Fruit fly (Drosophila melanogaster) whole organism, embryonic: Measurements from ENCODE around the gene CG3301.

Experiments
- Ada2b ChIP-seq: fragments of 200-800 bp; sonication (Bioruptor generic); IDR thresholded peaks from 2 replicates; pipeline ENCODE4 v1.3.6; 2022; ENCODE audit warnings: missing biosample characterization, missing genetic modification characterization
- CG10959 ChIP-seq: fragments of 200-800 bp; sonication (Bioruptor generic); IDR thresholded peaks from 2 replicates; pipeline ENCODE4 v1.3.6; 2022; ENCODE audit warnings: missing biosample characterization, missing genetic modification characterization
- CG10979 ChIP-seq: fragments of 200-800 bp; sonication (Bioruptor generic); optimal IDR thresholded peaks from 2 replicates; lab custom pipeline; 2018; ENCODE audit warnings: missing biosample characterization, mild to moderate bottlenecking, missing genetic modification characterization, moderate library complexity
- CG11247 ChIP-seq: fragments of 200-800 bp; sonication (Bioruptor generic); IDR thresholded peaks from 2 replicates; pipeline ENCODE4 v1.3.6; 2022; ENCODE audit warnings: missing biosample characterization, missing genetic modification characterization
- CG11695 ChIP-seq: fragments of 200-800 bp; sonication (Bioruptor generic); IDR thresholded peaks from 3 replicates; pipeline ENCODE4 v1.3.6; 2022; ENCODE audit warnings: missing biosample characterization, missing genetic modification characterization
- CG15601 ChIP-seq: fragments of 200-800 bp; sonication (Bioruptor generic); optimal IDR thresholded peaks from 3 replicates; lab custom pipeline; 2019; ENCODE audit warnings: missing biosample characterization, mild to moderate bottlenecking, missing genetic modification characterization, moderate library complexity
- CG16813 ChIP-seq: fragments of 200-800 bp; sonication (Bioruptor generic); IDR thresholded peaks from 3 replicates; pipeline ENCODE4 v1.3.6; 2022; ENCODE audit warnings: missing biosample characterization, missing genetic modification characterization; ENCODE audit not compliant: partially characterized antibody
- CG16863 ChIP-seq: fragments of 200-800 bp; sonication (Bioruptor generic); optimal IDR thresholded peaks from 3 replicates; lab custom pipeline; 2016; ENCODE audit warnings: missing biosample characterization, missing genetic modification characterization
- CG17802 ChIP-seq: fragments of 200-800 bp; sonication (Bioruptor generic); optimal IDR thresholded peaks from 2 replicates; lab custom pipeline; 2018; ENCODE audit warnings: missing biosample characterization, mild to moderate bottlenecking, missing genetic modification characterization, moderate library complexity
- CG17829 ChIP-seq: fragments of 200-800 bp; optimal IDR thresholded peaks from 2 replicates; lab custom pipeline; 2019; ENCODE audit warnings: missing biosample characterization, mild to moderate bottlenecking, missing genetic modification characterization, moderate library complexity
- CG2120 ChIP-seq: fragments of 200-800 bp; sonication (Bioruptor generic); optimal IDR thresholded peaks from 3 replicates; lab custom pipeline; 2016; ENCODE audit warnings: missing biosample characterization, missing genetic modification characterization
- CG2129 ChIP-seq: fragments of 200-800 bp; sonication (Bioruptor generic); IDR thresholded peaks from 2 replicates; pipeline ENCODE4 v1.3.6; 2022; ENCODE audit warnings: missing biosample characterization, missing genetic modification characterization; ENCODE audit not compliant: partially characterized antibody
- CG31224 ChIP-seq: fragments of 200-800 bp; sonication (Bioruptor generic); IDR thresholded peaks from 2 replicates; pipeline ENCODE4 v1.3.6; 2022; ENCODE audit warnings: missing biosample characterization, missing genetic modification characterization
- CG32767 ChIP-seq: fragments of 200-800 bp; sonication (Bioruptor generic); IDR thresholded peaks from 2 replicates; pipeline ENCODE4 v1.3.6; 2022; ENCODE audit warnings: missing biosample characterization, missing genetic modification characterization
- CG3407 ChIP-seq: fragments of 200-800 bp; sonication (Bioruptor generic); optimal IDR thresholded peaks from 2 replicates; lab custom pipeline; 2018; ENCODE audit warnings: missing biosample characterization, mild to moderate bottlenecking, missing genetic modification characterization
- CG34422 ChIP-seq: fragments of 200-800 bp; sonication (Bioruptor generic); IDR thresholded peaks from 3 replicates; pipeline ENCODE4 v1.3.6; 2022; ENCODE audit warnings: missing biosample characterization, missing genetic modification characterization
- CG3726 ChIP-seq: fragments of 200-800 bp; sonication (Bioruptor generic); IDR thresholded peaks from 3 replicates; pipeline ENCODE4, ENCODE4 v1.3.6; 2022; ENCODE audit warnings: missing biosample characterization, missing genetic modification characterization
- CG4424 ChIP-seq: fragments of 200-800 bp; sonication (Bioruptor generic); optimal IDR thresholded peaks from 3 replicates; lab custom pipeline; 2016; ENCODE audit warnings: missing biosample characterization, missing genetic modification characterization
- CG6654 ChIP-seq: fragments of 200-800 bp; sonication (Bioruptor generic); optimal IDR thresholded peaks from 2 replicates; lab custom pipeline; 2017; ENCODE audit warnings: missing biosample characterization, mild to moderate bottlenecking, missing genetic modification characterization
- CG7839 ChIP-seq: fragments of 200-800 bp; sonication (Bioruptor generic); optimal IDR thresholded peaks from 3 replicates; lab custom pipeline; 2018; ENCODE audit warnings: missing biosample characterization, mild to moderate bottlenecking, missing genetic modification characterization, moderate library complexity
- CG9727 ChIP-seq: fragments of 200-800 bp; sonication (Bioruptor generic); optimal IDR thresholded peaks from 3 replicates; lab custom pipeline; 2017; ENCODE audit warnings: missing biosample characterization, mild to moderate bottlenecking, missing genetic modification characterization
- D19A ChIP-seq: fragments of 200-800 bp; optimal IDR thresholded peaks from 3 replicates; lab custom pipeline; 2019; ENCODE audit warnings: missing biosample characterization, mild to moderate bottlenecking, missing genetic modification characterization, moderate library complexity
- Ets97D ChIP-seq: fragments of 200-800 bp; sonication (Bioruptor generic); optimal IDR thresholded peaks from 3 replicates; lab custom pipeline; 2016; ENCODE audit warnings: missing biosample characterization, missing genetic modification characterization
- GATAe ChIP-seq: fragments of 200-800 bp; sonication (Bioruptor generic); conservative IDR thresholded peaks from 2 replicates; pipeline ENCODE4 v1.3.6; 2022; ENCODE audit warnings: missing biosample characterization, missing genetic modification characterization
- H2.0 ChIP-seq: fragments of 200-800 bp; sonication (Bioruptor generic); IDR thresholded peaks from 2 replicates; pipeline ENCODE4 v1.3.6; 2022; ENCODE audit warnings: missing biosample characterization, missing genetic modification characterization
- Hr51 ChIP-seq, 2 experiments: fragments of 200-800 bp; sonication (Bioruptor generic); optimal IDR thresholded peaks; 2 replicates in 1 of 2; 3 replicates in 1 of 2; lab custom pipeline; 2016 to 2018; ENCODE audit warnings: missing biosample characterization in 2 of 2, missing genetic modification characterization in 2 of 2, mild to moderate bottlenecking in 1 of 2, moderate library complexity in 1 of 2
- Mad ChIP-seq: fragments of 200-800 bp; sonication (Bioruptor generic); optimal IDR thresholded peaks from 2 replicates; lab custom pipeline; 2016; ENCODE audit warnings: missing biosample characterization, missing genetic modification characterization
- Mes4 ChIP-seq: fragments of 200-800 bp; sonication (Bioruptor generic); optimal IDR thresholded peaks from 2 replicates; lab custom pipeline; 2016; ENCODE audit warnings: missing biosample characterization, missing genetic modification characterization
- Scr ChIP-seq: fragments of 200-800 bp; sonication (Bioruptor generic); IDR thresholded peaks from 2 replicates; pipeline ENCODE4 v1.3.6; 2022; ENCODE audit warnings: missing biosample characterization, missing genetic modification characterization; ENCODE audit not compliant: partially characterized antibody
- Ssrp ChIP-seq: fragments of 200-800 bp; sonication (Bioruptor generic); optimal IDR thresholded peaks from 2 replicates; lab custom pipeline; 2018; ENCODE audit warnings: missing biosample characterization, mild to moderate bottlenecking, missing genetic modification characterization, moderate library complexity
- Xbp1 ChIP-seq: fragments of 200-800 bp; sonication (Bioruptor generic); optimal IDR thresholded peaks from 3 replicates; lab custom pipeline; 2016; ENCODE audit warnings: missing biosample characterization, mild to moderate bottlenecking, missing genetic modification characterization
- bowl ChIP-seq: fragments of 200-800 bp; sonication (Bioruptor generic); IDR thresholded peaks from 2 replicates; pipeline ENCODE4 v1.3.6; 2022; ENCODE audit warnings: missing biosample characterization, missing genetic modification characterization
- br ChIP-seq: fragments of >200 bp; optimal IDR thresholded peaks from 2 replicates; lab custom pipeline; 2017
- danr ChIP-seq: fragments of 200-800 bp; sonication (Bioruptor generic); IDR thresholded peaks from 2 replicates; pipeline ENCODE4 v1.3.6; 2022; ENCODE audit warnings: missing biosample characterization, missing genetic modification characterization
- disco-r ChIP-seq: fragments of 200-800 bp; sonication (Bioruptor generic); optimal IDR thresholded peaks from 2 replicates; lab custom pipeline; 2016; ENCODE audit warnings: missing biosample characterization, missing genetic modification characterization
- dysf ChIP-seq: fragments of 200-800 bp; sonication (Bioruptor generic); IDR thresholded peaks from 3 replicates; pipeline ENCODE4 v1.3.6; 2022; ENCODE audit warnings: missing biosample characterization, missing genetic modification characterization
- fru ChIP-seq: fragments of >200 bp; optimal IDR thresholded peaks from 2 replicates; lab custom pipeline; 2017
- gsb ChIP-seq: fragments of 200-800 bp; sonication (Bioruptor generic); IDR thresholded peaks from 2 replicates; pipeline ENCODE4 v1.3.6; 2022; ENCODE audit warnings: missing biosample characterization, missing genetic modification characterization
- kah ChIP-seq: fragments of 200-800 bp; sonication (Bioruptor generic); optimal IDR thresholded peaks from 2 replicates; lab custom pipeline; 2018; ENCODE audit warnings: missing biosample characterization, mild to moderate bottlenecking, missing genetic modification characterization
- kay ChIP-seq: fragments of 200-800 bp; sonication (Bioruptor generic); optimal IDR thresholded peaks from 2 replicates; lab custom pipeline; 2016; ENCODE audit warnings: missing biosample characterization, missing genetic modification characterization
- knrl ChIP-seq: fragments of 200-800 bp; sonication (Bioruptor generic); IDR thresholded peaks from 3 replicates; pipeline ENCODE4 v1.3.6; 2022; ENCODE audit warnings: missing biosample characterization, missing genetic modification characterization; ENCODE audit not compliant: partially characterized antibody
- lbe ChIP-seq: fragments of 200-800 bp; sonication (Bioruptor generic); optimal IDR thresholded peaks from 2 replicates; lab custom pipeline; 2016; ENCODE audit warnings: missing biosample characterization, mild to moderate bottlenecking, missing genetic modification characterization
- lilli ChIP-seq: fragments of 200-800 bp; sonication (Bioruptor generic); optimal IDR thresholded peaks from 3 replicates; lab custom pipeline; 2016; ENCODE audit warnings: missing biosample characterization, missing genetic modification characterization
- mam ChIP-seq: fragments of 200-800 bp; sonication (Bioruptor generic); optimal IDR thresholded peaks from 3 replicates; lab custom pipeline; 2016; ENCODE audit warnings: missing biosample characterization, missing genetic modification characterization
- prd ChIP-seq, 3 experiments: fragments of >200 bp in 2 of 3; fragments of 200-800 bp in 1 of 3; sonication (Bioruptor generic) in 1 of 3; optimal IDR thresholded peaks in 2 of 3; IDR thresholded peaks in 1 of 3; 2 replicates in 2 of 3; 3 replicates in 1 of 3; pipeline versions ENCODE4 v1.3.6 to Lab custom; 2017 to 2022; ENCODE audit warnings: missing biosample characterization in 1 of 3, missing genetic modification characterization in 1 of 3
- pros ChIP-seq: fragments of 200-800 bp; sonication (Bioruptor generic); optimal IDR thresholded peaks from 3 replicates; lab custom pipeline; 2019; ENCODE audit warnings: missing biosample characterization, mild to moderate bottlenecking, missing genetic modification characterization, moderate library complexity
- row ChIP-seq: fragments of 200-800 bp; sonication (Bioruptor generic); IDR thresholded peaks from 3 replicates; pipeline ENCODE4 v1.3.6; 2022; ENCODE audit warnings: missing biosample characterization, missing genetic modification characterization
- slbo ChIP-seq: fragments of 200-800 bp; sonication (Bioruptor generic); IDR thresholded peaks from 2 replicates; pipeline ENCODE4 v1.3.6; 2022; ENCODE audit warnings: missing biosample characterization, missing genetic modification characterization
- slou ChIP-seq: fragments of 200-800 bp; sonication (Bioruptor generic); optimal IDR thresholded peaks from 3 replicates; lab custom pipeline; 2016; ENCODE audit warnings: missing biosample characterization, missing genetic modification characterization
- vnd ChIP-seq: fragments of 200-800 bp; sonication (Bioruptor generic); IDR thresholded peaks from 3 replicates; pipeline ENCODE4 v1.3.6; 2022; ENCODE audit warnings: missing biosample characterization, missing genetic modification characterization; ENCODE audit not compliant: partially characterized antibody
- z ChIP-seq: fragments of 200-800 bp; sonication (Bioruptor generic); IDR thresholded peaks from 3 replicates; pipeline ENCODE4 v1.3.6; 2022; ENCODE audit warnings: missing biosample characterization, missing genetic modification characterization

The CG3301 gene

DNA sequence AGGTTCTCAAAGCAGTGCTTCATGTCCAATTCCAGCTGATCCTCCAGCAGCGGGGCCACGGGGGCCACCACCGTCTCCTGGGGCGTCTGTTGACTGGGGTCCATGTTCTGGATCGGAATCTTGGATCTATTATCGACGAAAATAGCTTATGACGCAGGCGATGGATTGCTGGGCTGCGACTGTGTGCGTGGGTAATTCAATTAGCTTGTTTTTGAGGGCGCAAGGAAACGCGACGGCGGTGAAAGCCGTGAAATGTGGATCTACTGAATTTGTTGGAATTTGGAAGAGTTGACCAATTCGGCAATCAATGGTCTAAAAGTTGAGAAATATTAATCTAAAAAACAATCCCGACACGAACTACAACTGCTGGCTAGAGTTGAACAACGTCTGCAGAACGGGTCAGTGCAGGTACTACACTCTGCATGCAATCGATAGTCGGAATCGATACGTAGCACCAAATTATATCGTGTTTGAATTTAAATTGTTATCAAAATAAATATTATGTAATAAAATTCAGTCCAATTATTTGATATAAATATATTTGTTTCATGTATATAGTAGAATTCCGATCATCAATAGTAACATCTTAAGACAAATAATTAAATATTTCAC is 2.5 kb downstream of the CG3301 start, which contains the start of gene CG3308 (continued):
- TF ChIP-seq CG16863 (GFP tag; lab: Kevin White, UChicago) (no peak), CG2129 (GFP tag; lab: Robert Waterston, UW) (peak; percentile 65), CG3407 (GFP tag; lab: Kevin White, UChicago) (no peak), kay (GFP tag; lab: Kevin White, UChicago) (peak; percentile 36), CG3726 (GFP tag; lab: Robert Waterston, UW) (no peak), Scr (GFP tag; lab: Robert Waterston, UW) (peak; percentile 82), disco-r (GFP tag; lab: Kevin White, UChicago) (no peak), CG9727 (GFP tag; lab: Kevin White, UChicago) (no peak), H2.0 (GFP tag; lab: Robert Waterston, UW) (no peak), Hr51 (GFP tag; optimal IDR thresholded peaks at IDR 0.05; lab: Kevin White, UChicago) (peak in 1 of 2 experiments; percentile 10), mam (GFP tag; lab: Kevin White, UChicago) (peak; percentile 64), kah (no peak), CG4424 (GFP tag; lab: Kevin White, UChicago) (peak; percentile 23), CG11247 (GFP tag; lab: Robert Waterston, UW) (peak; percentile 59; the same call in 1 of the 2 replicates), gsb (no peak), CG17802 (tag; lab: Kevin White, UChicago) (no peak), danr (GFP tag; lab: Robert Waterston, UW) (no peak), lilli (peak; percentile 56), row (GFP tag; lab: Robert Waterston, UW) (peak; percentile 20; the same call in 1 of the 3 replicates), slbo (GFP tag; lab: Robert Waterston, UW) (peak; percentile 70), CG34422 (peak; percentile 39; the same call in 2 of the 3 replicates), pros (GFP tag; lab: Kevin White, UChicago) (no peak), GATAe (no peak), knrl (peak; percentile 82), z (GFP tag; lab: Robert Waterston, UW) (no peak), vnd (peak; percentile 77), Ets97D (GFP tag; lab: Kevin White, UChicago) (peak; percentile 49), CG11695 (no peak), br (lab: Kevin White, UChicago) (no peak), lbe (GFP tag; lab: Kevin White, UChicago) (peak; percentile 50), prd (optimal IDR thresholded peaks at IDR 0.05; lab: Kevin White, UChicago) (no peak), prd (GFP tag; IDR thresholded peaks at IDR 0.05; lab: Robert Waterston, UW) (0 out of 3 replicates have a peak, but pooled peaks have one; percentile 10), dysf (GFP tag; lab: Robert Waterston, UW) (no peak), CG2120 (GFP tag; lab: Kevin White, UChicago) (peak; percentile 64), bowl (GFP tag; lab: Robert Waterston, UW) (no peak), CG15601 (tag; lab: Kevin White, UChicago) (peak; percentile 16), D19A (tag; lab: Kevin White, UChicago) (no peak), slou (GFP tag; lab: Kevin White, UChicago) (no peak), Ada2b (GFP tag; lab: Robert Waterston, UW) (no peak), CG16813 (peak; percentile 84), Ssrp (tag; lab: Kevin White, UChicago) (no peak), Mad (peak; percentile 1), CG6654 (no peak), CG10979 (tag; lab: Kevin White, UChicago) (peak; percentile 45), fru (lab: Kevin White, UChicago) (no peak), CG10959 (no peak), Mes4 (no peak), CG31224 (no peak), CG32767 (GFP tag; lab: Robert Waterston, UW) (no peak), CG17829 (tag; lab: Kevin White, UChicago) (peak; percentile 54), Xbp1 (GFP tag; lab: Kevin White, UChicago) (peak; percentile 56), CG7839 (tag; lab: Kevin White, UChicago) (peak; percentile 30)
